Worm (Caenorhabditis elegans) whole organism, mixed stage, embryonic: ENCODE measurements around the gene F56F11.2.
"Not testable (repeated sequence)": the region's sequence is repeated elsewhere in the genome, so short reads cannot be mapped to it uniquely, and the experiment has no call there.

ENCODE experiments used
- bed-3 ChIP-seq: fragments of 200-800 bp; sonication (Bioruptor generic); optimal IDR thresholded peaks from 3 replicates; lab custom pipeline; 2018; ENCODE audit warnings: mild to moderate bottlenecking, missing genetic modification characterization, moderate library complexity, missing compliant biosample characterization
- blmp-1 ChIP-seq: fragments of 150-350 bp; optimal IDR thresholded peaks from 2 replicates; lab custom pipeline; 2014; ENCODE audit warnings: missing biosample characterization, missing genetic modification characterization
- ceh-43 ChIP-seq: fragments of 200-800 bp; sonication (Bioruptor generic); optimal IDR thresholded peaks from 2 replicates; lab custom pipeline; 2018; ENCODE audit warnings: mild to moderate bottlenecking, missing genetic modification characterization, moderate library complexity, missing compliant biosample characterization
- ceh-83 ChIP-seq: fragments of 200-800 bp; sonication (Bioruptor generic); optimal IDR thresholded peaks from 2 replicates; lab custom pipeline; 2018; ENCODE audit warnings: mild to moderate bottlenecking, missing genetic modification characterization, missing compliant biosample characterization
- ces-1 ChIP-seq: fragments of 150-350 bp; optimal IDR thresholded peaks from 2 replicates; lab custom pipeline; 2014; ENCODE audit warnings: missing biosample characterization, missing genetic modification reagents, missing genetic modification characterization
- cnd-1 ChIP-seq: fragments of 200-800 bp; sonication (Bioruptor generic); optimal IDR thresholded peaks from 2 replicates; lab custom pipeline; 2018; ENCODE audit warnings: mild to moderate bottlenecking, missing genetic modification characterization, missing compliant biosample characterization
- elt-1 ChIP-seq: sonication (generic microtip); optimal IDR thresholded peaks from 2 replicates; lab custom pipeline; 2017; ENCODE audit warnings: missing genetic modification characterization, mild to moderate bottlenecking, missing compliant biosample characterization, antibody characterized with exemption, moderate library complexity, borderline replicate concordance; ENCODE audit not compliant: insufficient read depth
- elt-3 ChIP-seq: fragments of 150-350 bp; optimal IDR thresholded peaks from 2 replicates; lab custom pipeline; 2014; ENCODE audit warnings: missing biosample characterization, missing genetic modification characterization
- flh-1 ChIP-seq: fragments of 200-800 bp; sonication (Bioruptor generic); optimal IDR thresholded peaks from 2 replicates; lab custom pipeline; 2018; ENCODE audit warnings: mild to moderate bottlenecking, missing genetic modification characterization, moderate library complexity, missing compliant biosample characterization
- ham-2 ChIP-seq: fragments of 200-800 bp; sonication (Bioruptor generic); optimal IDR thresholded peaks from 2 replicates; lab custom pipeline; 2018; ENCODE audit warnings: mild to moderate bottlenecking, missing genetic modification characterization, missing compliant biosample characterization
- lin-13 ChIP-seq: fragments of 150-350 bp; optimal IDR thresholded peaks from 2 replicates; lab custom pipeline; 2014; ENCODE audit warnings: missing biosample characterization, missing genetic modification characterization
- lin-32 ChIP-seq: fragments of 200-800 bp; sonication (Bioruptor generic); optimal IDR thresholded peaks from 2 replicates; lab custom pipeline; 2018; ENCODE audit warnings: mild to moderate bottlenecking, missing genetic modification characterization, missing compliant biosample characterization
- lsy-2 ChIP-seq: fragments of 150-350 bp; optimal IDR thresholded peaks from 2 replicates; lab custom pipeline; 2014; ENCODE audit warnings: missing biosample characterization, missing genetic modification characterization
- mab-5 ChIP-seq: fragments of 150-350 bp; optimal IDR thresholded peaks from 2 replicates; lab custom pipeline; 2014; ENCODE audit warnings: missing biosample characterization, missing genetic modification characterization
- mep-1 ChIP-seq: fragments of 150-350 bp; optimal IDR thresholded peaks from 2 replicates; lab custom pipeline; 2017; ENCODE audit warnings: missing biosample characterization, missing genetic modification reagents, missing genetic modification characterization, inconsistent platforms
- mls-2 ChIP-seq: sonication (generic microtip); optimal IDR thresholded peaks from 2 replicates; lab custom pipeline; 2016; ENCODE audit warnings: mild to moderate bottlenecking, missing genetic modification characterization, moderate library complexity, missing compliant biosample characterization
- nhr-12 ChIP-seq: fragments of 150-350 bp; optimal IDR thresholded peaks from 2 replicates; lab custom pipeline; 2014; ENCODE audit warnings: missing biosample characterization, missing genetic modification characterization
- nhr-2 ChIP-seq: fragments of 150-350 bp; optimal IDR thresholded peaks from 2 replicates; lab custom pipeline; 2014; ENCODE audit warnings: missing biosample characterization, missing genetic modification characterization
- nhr-237 ChIP-seq: fragments of 150-350 bp; optimal IDR thresholded peaks from 2 replicates; lab custom pipeline; 2014; ENCODE audit warnings: missing biosample characterization, missing genetic modification characterization
- nhr-28 ChIP-seq: fragments of 150-350 bp; optimal IDR thresholded peaks from 2 replicates; lab custom pipeline; 2014; ENCODE audit warnings: missing biosample characterization, missing genetic modification characterization
- nhr-76 ChIP-seq: sonication (generic microtip); optimal IDR thresholded peaks from 2 replicates; lab custom pipeline; 2017; ENCODE audit warnings: missing biosample characterization, missing genetic modification characterization
- pha-4 ChIP-seq: fragments of 150-350 bp; optimal IDR thresholded peaks from 2 replicates; lab custom pipeline; 2018; ENCODE audit warnings: missing biosample characterization, missing genetic modification reagents, missing genetic modification characterization
- sem-2 ChIP-seq: fragments of 200-800 bp; sonication (Bioruptor generic); optimal IDR thresholded peaks from 2 replicates; lab custom pipeline; 2018; ENCODE audit warnings: mild to moderate bottlenecking, missing genetic modification characterization, missing compliant biosample characterization
- snpc-4 ChIP-seq: fragments of 150-350 bp; optimal IDR thresholded peaks from 2 replicates; lab custom pipeline; 2014; ENCODE audit warnings: missing biosample characterization, missing genetic modification characterization
- tbx-8 ChIP-seq: fragments of 200-800 bp; sonication (Bioruptor generic); optimal IDR thresholded peaks from 2 replicates; lab custom pipeline; 2018; ENCODE audit warnings: mild to moderate bottlenecking, missing genetic modification characterization, moderate library complexity, missing compliant biosample characterization
- unc-120 ChIP-seq: sonication (generic microtip); optimal IDR thresholded peaks from 2 replicates; lab custom pipeline; 2017; ENCODE audit warnings: missing genetic modification characterization, missing compliant biosample characterization; ENCODE audit not compliant: poor library complexity, severe bottlenecking
- unc-39 ChIP-seq: fragments of 150-350 bp; optimal IDR thresholded peaks from 2 replicates; lab custom pipeline; 2014; ENCODE audit warnings: missing biosample characterization, missing genetic modification characterization
- unc-62 ChIP-seq: fragments of 150-350 bp; optimal IDR thresholded peaks from 2 replicates; lab custom pipeline; 2014; ENCODE audit warnings: missing biosample characterization, missing genetic modification reagents, missing genetic modification characterization
- zip-8 ChIP-seq: fragments of 150-350 bp; optimal IDR thresholded peaks from 2 replicates; lab custom pipeline; 2014; ENCODE audit warnings: missing biosample characterization, missing genetic modification characterization
- ztf-11 ChIP-seq: fragments of 150-350 bp; optimal IDR thresholded peaks from 2 replicates; lab custom pipeline; 2014; ENCODE audit warnings: missing biosample characterization, missing genetic modification characterization

The F56F11.2 gene

ce11 chrIII:2881989-2882388 lies at the start of gene F56F11.2:
Gene F56F11.2 (plus strand): TSS chrIII:2882289.
- not testable (repeated sequence) for TF ChIP-seq ham-2 (GFP tag; lab: Kevin White, UChicago); snpc-4 (tag; lab: Kevin White, UChicago); mls-2 (tag; lab: Kevin White, UChicago)

DNA sequence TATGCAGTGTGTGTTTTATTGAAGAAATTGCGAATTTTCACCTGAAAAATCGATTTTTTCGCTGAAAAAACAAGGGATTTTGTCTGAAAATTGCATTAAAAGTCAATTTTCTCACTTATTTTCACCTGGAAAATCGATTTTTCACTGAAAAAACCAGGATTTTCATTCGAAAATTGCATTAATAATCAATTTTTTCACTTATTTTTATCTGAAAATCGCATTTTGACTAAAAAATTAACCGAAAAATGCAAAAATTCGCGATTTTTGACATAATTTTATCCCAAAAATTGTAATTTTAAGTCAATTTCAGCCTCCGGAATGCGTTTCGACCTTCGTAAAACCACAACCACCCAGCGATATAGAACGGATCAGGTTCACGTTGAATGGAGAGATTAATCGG lies 49.6 kb upstream of the F56F11.2 start, which contains the start of gene Y71H2AM.29:
TSS of gene Y71H2AM.29 (plus strand) at position 301 of the 400 bp plus-strand sequence.
- TF ChIP-seq ceh-83: no peak
- no peak for TF ChIP-seq sem-2
- no peak for TF ChIP-seq elt-1 (tag; lab: Kevin White, UChicago)
- no peak for TF ChIP-seq lin-32 (GFP tag; lab: Kevin White, UChicago)
- TF ChIP-seq nhr-2 (tag; lab: Kevin White, UChicago): no peak

DNA sequence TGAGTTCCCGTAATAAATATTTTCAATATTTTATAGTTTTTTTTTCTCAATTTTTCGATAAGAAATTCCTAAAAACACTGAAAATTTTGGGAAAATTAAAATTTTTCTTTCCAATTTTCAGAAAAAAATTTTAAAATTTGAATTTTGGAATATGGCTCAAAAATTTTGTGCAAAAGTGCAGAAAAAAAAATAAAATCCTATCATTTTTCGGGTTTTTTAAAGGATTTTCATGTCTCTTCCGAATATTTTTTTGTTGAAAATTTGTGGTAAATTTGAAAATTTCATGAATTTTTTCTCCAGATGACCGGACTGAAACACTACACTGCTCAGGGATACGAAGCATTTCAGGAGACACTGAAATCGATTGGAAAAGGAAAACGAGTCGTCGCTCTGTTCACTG lies 47.7 kb upstream of the F56F11.2 start, which contains the start of gene txdc-17:
TSS of gene txdc-17 (plus strand) at position 301 of the 400 bp plus-strand sequence.
- no peak for TF ChIP-seq elt-1 (tag; lab: Kevin White, UChicago)
- no peak for TF ChIP-seq nhr-12 (tag; lab: Kevin White, UChicago)
- TF ChIP-seq pha-4: no peak
- no peak for TF ChIP-seq elt-3 (tag; lab: Kevin White, UChicago)
- no peak for TF ChIP-seq blmp-1
- no peak for TF ChIP-seq ces-1 (GFP tag; lab: Kevin White, UChicago)
- TF ChIP-seq ztf-11: no peak
- no peak for TF ChIP-seq zip-8 (tag; lab: Kevin White, UChicago)
- no peak for TF ChIP-seq lin-32 (GFP tag; lab: Kevin White, UChicago)
- TF ChIP-seq lsy-2 (tag; lab: Kevin White, UChicago): no peak
- TF ChIP-seq unc-120 (tag; lab: Kevin White, UChicago): no peak
- TF ChIP-seq nhr-76: no peak
- TF ChIP-seq nhr-2 (tag; lab: Kevin White, UChicago): no peak
- no peak for TF ChIP-seq sem-2
- no peak for TF ChIP-seq lin-13 (tag; lab: Kevin White, UChicago)

ce11 chrIII:2834998-2835397 lies 47.1 kb upstream of the F56F11.2 start:
- TF ChIP-seq lsy-2 (tag; lab: Kevin White, UChicago): no peak
- TF ChIP-seq blmp-1: no peak
- TF ChIP-seq mls-2 (tag; lab: Kevin White, UChicago): no peak
- TF ChIP-seq nhr-28: no peak
- no peak for TF ChIP-seq ces-1 (GFP tag; lab: Kevin White, UChicago)
- TF ChIP-seq nhr-12 (tag; lab: Kevin White, UChicago): no peak
- TF ChIP-seq flh-1: no peak
- TF ChIP-seq unc-120 (tag; lab: Kevin White, UChicago): no peak
- TF ChIP-seq tbx-8: no peak
- no peak for TF ChIP-seq cnd-1 (tag; lab: Kevin White, UChicago)
- TF ChIP-seq mep-1 (tag; lab: Kevin White, UChicago): no peak
- TF ChIP-seq nhr-76: no peak
- TF ChIP-seq ceh-83: no peak
- TF ChIP-seq mab-5: no peak
- no peak for TF ChIP-seq unc-62 (GFP tag; lab: Kevin White, UChicago)
- TF ChIP-seq ceh-43 (GFP tag; lab: Kevin White, UChicago): no peak
- TF ChIP-seq nhr-237 (tag; lab: Kevin White, UChicago): no peak
- no peak for TF ChIP-seq sem-2
- TF ChIP-seq lin-13 (tag; lab: Kevin White, UChicago): no peak
- no peak for TF ChIP-seq unc-39 (tag; lab: Kevin White, UChicago)

- TF ChIP-seq bed-3 (GFP tag; lab: Kevin White, UChicago) (no peak), elt-3 (tag; lab: Kevin White, UChicago) (no peak), zip-8 (tag; lab: Kevin White, UChicago) (peak; percentile 79), nhr-76 (no peak), blmp-1 (no peak), mls-2 (tag; lab: Kevin White, UChicago) (no peak), ceh-83 (no peak)
- TF ChIP-seq, all 35 proteins: peak for 1
Observed at ce11 chrIII:2836339-2836738, 45.8 kb upstream of the F56F11.2 start, which contains the start of gene josd-1. Gene josd-1 (plus strand): TSS chrIII:2836639.
